Fruit fly (Drosophila melanogaster) whole organism, embryonic: ENCODE measurements around the gene Rpn12.

Experiments used
- Adf1 ChIP-seq: fragments of 200-800 bp; sonication (Bioruptor generic); IDR thresholded peaks from 2 replicates; pipeline ENCODE4 v1.3.6; 2022; ENCODE audit warnings: missing biosample characterization, missing genetic modification characterization
- BEAF-32 ChIP-seq: fragments of 200-800 bp; sonication (Bioruptor generic); optimal IDR thresholded peaks from 3 replicates; lab custom pipeline; 2017; ENCODE audit warnings: missing biosample characterization, missing genetic modification characterization, mild to moderate bottlenecking, moderate library complexity, missing genetic modification reagents
- CG10209 ChIP-seq: fragments of 200-800 bp; sonication (Bioruptor generic); optimal IDR thresholded peaks from 3 replicates; lab custom pipeline; 2017; ENCODE audit warnings: missing biosample characterization, mild to moderate bottlenecking, missing genetic modification characterization, missing genetic modification reagents
- CG1024 ChIP-seq: fragments of 200-800 bp; sonication (Bioruptor generic); IDR thresholded peaks from 2 replicates; pipeline ENCODE4 v1.3.6; 2022; ENCODE audit warnings: missing biosample characterization, missing genetic modification characterization
- CG10267 ChIP-seq: fragments of 200-800 bp; sonication (Bioruptor generic); optimal IDR thresholded peaks from 2 replicates; lab custom pipeline; 2018; ENCODE audit warnings: missing biosample characterization, mild to moderate bottlenecking, missing genetic modification characterization, moderate library complexity
- CG10321 ChIP-seq: fragments of 200-800 bp; sonication (Bioruptor generic); IDR thresholded peaks from 2 replicates; pipeline ENCODE4 v1.3.6; 2022; ENCODE audit warnings: missing biosample characterization, missing genetic modification characterization
- CG10565 ChIP-seq: fragments of 200-800 bp; sonication (Bioruptor generic); optimal IDR thresholded peaks from 3 replicates; lab custom pipeline; 2016; ENCODE audit warnings: missing biosample characterization, mild to moderate bottlenecking, missing genetic modification characterization
- CG11398 ChIP-seq: fragments of 200-800 bp; sonication (Bioruptor generic); optimal IDR thresholded peaks from 2 replicates; lab custom pipeline; 2016; ENCODE audit warnings: missing biosample characterization, missing genetic modification characterization
- CG15479 ChIP-seq: fragments of 200-800 bp; sonication (Bioruptor generic); optimal IDR thresholded peaks from 3 replicates; lab custom pipeline; 2019; ENCODE audit warnings: missing biosample characterization, mild to moderate bottlenecking, missing genetic modification characterization, moderate library complexity
- CG16813 ChIP-seq: fragments of 200-800 bp; sonication (Bioruptor generic); IDR thresholded peaks from 3 replicates; pipeline ENCODE4 v1.3.6; 2022; ENCODE audit warnings: missing biosample characterization, missing genetic modification characterization; ENCODE audit not compliant: partially characterized antibody
- CG16815 ChIP-seq: fragments of 200-800 bp; sonication (Bioruptor generic); optimal IDR thresholded peaks from 3 replicates; lab custom pipeline; 2017; ENCODE audit warnings: missing biosample characterization, mild to moderate bottlenecking, missing genetic modification characterization
- CG17612 ChIP-seq: fragments of 200-800 bp; sonication (Bioruptor generic); IDR thresholded peaks from 2 replicates; pipeline ENCODE4 v1.3.6; 2022; ENCODE audit warnings: missing biosample characterization, missing genetic modification characterization
- CG2199 ChIP-seq: fragments of 200-800 bp; sonication (Bioruptor generic); IDR thresholded peaks from 3 replicates; pipeline ENCODE4 v1.3.6; 2022; ENCODE audit warnings: missing biosample characterization, missing genetic modification characterization
- CG2202 ChIP-seq: fragments of 200-800 bp; sonication (Bioruptor generic); optimal IDR thresholded peaks from 2 replicates; lab custom pipeline; 2018; ENCODE audit warnings: missing biosample characterization, mild to moderate bottlenecking, missing genetic modification characterization
- CG33557 ChIP-seq: fragments of 200-800 bp; sonication (Bioruptor generic); optimal IDR thresholded peaks from 2 replicates; lab custom pipeline; 2019; ENCODE audit warnings: missing biosample characterization, mild to moderate bottlenecking, missing genetic modification characterization, moderate library complexity
- CG34376 ChIP-seq: fragments of 200-800 bp; sonication (Bioruptor generic); optimal IDR thresholded peaks from 2 replicates; lab custom pipeline; 2018; ENCODE audit warnings: missing biosample characterization, mild to moderate bottlenecking, missing genetic modification characterization
- CG3726 ChIP-seq: fragments of 200-800 bp; sonication (Bioruptor generic); IDR thresholded peaks from 3 replicates; pipeline ENCODE4, ENCODE4 v1.3.6; 2022; ENCODE audit warnings: missing biosample characterization, missing genetic modification characterization
- CG43689 ChIP-seq: fragments of 200-800 bp; sonication (Bioruptor generic); IDR thresholded peaks from 2 replicates; pipeline ENCODE4 v1.3.6; 2022; ENCODE audit warnings: missing biosample characterization, missing genetic modification characterization
- CG4424 ChIP-seq: fragments of 200-800 bp; sonication (Bioruptor generic); optimal IDR thresholded peaks from 3 replicates; lab custom pipeline; 2016; ENCODE audit warnings: missing biosample characterization, missing genetic modification characterization
- CG6254 ChIP-seq: fragments of 200-800 bp; sonication (Bioruptor generic); optimal IDR thresholded peaks from 3 replicates; lab custom pipeline; 2017; ENCODE audit warnings: mild to moderate bottlenecking, missing biosample characterization, missing genetic modification reagents, missing genetic modification characterization
- CG6654 ChIP-seq: fragments of 200-800 bp; sonication (Bioruptor generic); optimal IDR thresholded peaks from 2 replicates; lab custom pipeline; 2017; ENCODE audit warnings: missing biosample characterization, mild to moderate bottlenecking, missing genetic modification characterization
- CG8281 ChIP-seq: fragments of 200-800 bp; sonication (Bioruptor generic); optimal IDR thresholded peaks from 2 replicates; lab custom pipeline; 2018; ENCODE audit warnings: missing biosample characterization, mild to moderate bottlenecking, missing genetic modification characterization, moderate library complexity
- D19B ChIP-seq: fragments of 200-800 bp; sonication (Bioruptor generic); optimal IDR thresholded peaks from 2 replicates; lab custom pipeline; 2017; ENCODE audit warnings: missing biosample characterization, mild to moderate bottlenecking, missing genetic modification characterization
- Doc3 ChIP-seq: fragments of 200-800 bp; sonication (Bioruptor generic); IDR thresholded peaks from 3 replicates; pipeline ENCODE4 v1.3.6; 2022; ENCODE audit warnings: missing biosample characterization, missing genetic modification characterization; ENCODE audit not compliant: partially characterized antibody
- ERR ChIP-seq: fragments of 200-800 bp; sonication (Bioruptor generic); optimal IDR thresholded peaks from 2 replicates; lab custom pipeline; 2016; ENCODE audit warnings: missing biosample characterization, missing genetic modification characterization
- Fer3 ChIP-seq: fragments of 200-800 bp; sonication (Bioruptor generic); optimal IDR thresholded peaks from 2 replicates; lab custom pipeline; 2018; ENCODE audit warnings: missing biosample characterization, mild to moderate bottlenecking, missing genetic modification characterization, moderate library complexity
- Hmx ChIP-seq: fragments of 200-800 bp; sonication (Bioruptor generic); optimal IDR thresholded peaks from 2 replicates; lab custom pipeline; 2016; ENCODE audit warnings: missing biosample characterization, missing genetic modification characterization
- MTF-1 ChIP-seq: fragments of 200-800 bp; sonication (Bioruptor generic); optimal IDR thresholded peaks from 2 replicates; lab custom pipeline; 2018; ENCODE audit warnings: missing biosample characterization, mild to moderate bottlenecking, missing genetic modification characterization, borderline replicate concordance
- Oli ChIP-seq: fragments of 200-800 bp; sonication (Bioruptor generic); optimal IDR thresholded peaks from 2 replicates; lab custom pipeline; 2018; ENCODE audit warnings: missing biosample characterization, mild to moderate bottlenecking, missing genetic modification characterization, moderate library complexity
- Optix ChIP-seq: fragments of 200-800 bp; sonication (Bioruptor generic); IDR thresholded peaks from 3 replicates; pipeline ENCODE4 v1.3.6; 2022; ENCODE audit warnings: missing biosample characterization, missing genetic modification characterization
- Side ChIP-seq: fragments of 200-800 bp; sonication (Bioruptor generic); optimal IDR thresholded peaks from 2 replicates; lab custom pipeline; 2016; ENCODE audit warnings: missing biosample characterization, missing genetic modification characterization
- Sry-δ ChIP-seq: fragments of 200-800 bp; sonication (Bioruptor generic); optimal IDR thresholded peaks from 2 replicates; lab custom pipeline; 2016; ENCODE audit warnings: missing biosample characterization, missing genetic modification characterization
- Stat92E ChIP-seq, 3 experiments: fragments of >200 bp in 2 of 3; fragments of 200-800 bp in 1 of 3; sonication (Bioruptor generic) in 1 of 3; optimal IDR thresholded peaks; 2 replicates each; lab custom pipeline; 2017 to 2019; ENCODE audit warnings: missing biosample characterization in 3 of 3, missing genetic modification characterization in 3 of 3, mild to moderate bottlenecking in 1 of 3, moderate library complexity in 1 of 3
- ap ChIP-seq: fragments of 200-800 bp; sonication (Bioruptor generic); IDR thresholded peaks from 2 replicates; pipeline ENCODE4 v1.3.6; 2022; ENCODE audit warnings: missing biosample characterization, missing genetic modification characterization
- chinmo ChIP-seq: fragments of 200-800 bp; sonication (Bioruptor generic); IDR thresholded peaks from 4 replicates; pipeline ENCODE4 v1.3.6; 2022; ENCODE audit warnings: missing biosample characterization, missing genetic modification characterization; ENCODE audit not compliant: partially characterized antibody
- dpn ChIP-seq, 2 experiments: fragments of 200-800 bp; sonication (Bioruptor generic); optimal IDR thresholded peaks; 3 replicates each; lab custom pipeline; 2016; ENCODE audit warnings: missing biosample characterization in 2 of 2, missing genetic modification characterization in 2 of 2
- dysf ChIP-seq: fragments of 200-800 bp; sonication (Bioruptor generic); IDR thresholded peaks from 3 replicates; pipeline ENCODE4 v1.3.6; 2022; ENCODE audit warnings: missing biosample characterization, missing genetic modification characterization
- fru ChIP-seq: fragments of >200 bp; optimal IDR thresholded peaks from 2 replicates; lab custom pipeline; 2017
- fu2 ChIP-seq: fragments of 200-800 bp; sonication (Bioruptor generic); optimal IDR thresholded peaks from 2 replicates; lab custom pipeline; 2016; ENCODE audit warnings: missing biosample characterization, missing genetic modification characterization
- gt ChIP-seq: fragments of 200-800 bp; sonication (Bioruptor generic); IDR thresholded peaks from 2 replicates; pipeline ENCODE4 v1.3.6; 2022; ENCODE audit warnings: missing biosample characterization, missing genetic modification characterization
- her ChIP-seq: fragments of 200-800 bp; sonication (Bioruptor generic); optimal IDR thresholded peaks from 2 replicates; lab custom pipeline; 2016; ENCODE audit warnings: missing biosample characterization, missing genetic modification characterization
- mam ChIP-seq: fragments of 200-800 bp; sonication (Bioruptor generic); optimal IDR thresholded peaks from 3 replicates; lab custom pipeline; 2016; ENCODE audit warnings: missing biosample characterization, missing genetic modification characterization
- nmo ChIP-seq: fragments of 200-800 bp; sonication (Bioruptor generic); optimal IDR thresholded peaks from 2 replicates; lab custom pipeline; 2018; ENCODE audit warnings: missing biosample characterization, mild to moderate bottlenecking, missing genetic modification characterization, moderate library complexity
- pzg ChIP-seq: fragments of 200-800 bp; sonication (Bioruptor generic); optimal IDR thresholded peaks from 3 replicates; lab custom pipeline; 2018; ENCODE audit warnings: missing biosample characterization, mild to moderate bottlenecking, missing genetic modification characterization, moderate library complexity
- sob ChIP-seq: fragments of 200-800 bp; sonication (Bioruptor generic); IDR thresholded peaks from 2 replicates; pipeline ENCODE4 v1.3.6; 2022; ENCODE audit warnings: missing biosample characterization, missing genetic modification characterization
- ssp ChIP-seq: fragments of 200-800 bp; sonication (Bioruptor generic); IDR thresholded peaks from 2 replicates; pipeline ENCODE4 v1.3.6; 2022; ENCODE audit warnings: missing biosample characterization, missing genetic modification characterization
- stc ChIP-seq: fragments of 200-800 bp; sonication (Bioruptor generic); IDR thresholded peaks from 2 replicates; pipeline ENCODE4 v1.3.6; 2022; ENCODE audit warnings: missing biosample characterization, missing genetic modification characterization
- tin ChIP-seq: fragments of 200-800 bp; sonication (Bioruptor generic); optimal IDR thresholded peaks from 3 replicates; lab custom pipeline; 2016; ENCODE audit warnings: missing biosample characterization, missing genetic modification characterization
- tna ChIP-seq: fragments of 200-800 bp; sonication (Bioruptor generic); IDR thresholded peaks from 2 replicates; pipeline ENCODE4 v1.3.6; 2022; ENCODE audit warnings: missing biosample characterization, missing genetic modification characterization; ENCODE audit not compliant: partially characterized antibody
- trem ChIP-seq: fragments of 200-800 bp; optimal IDR thresholded peaks from 3 replicates; lab custom pipeline; 2019; ENCODE audit warnings: missing biosample characterization, mild to moderate bottlenecking, missing genetic modification characterization, moderate library complexity
- unc-4 ChIP-seq: fragments of 200-800 bp; sonication (Bioruptor generic); IDR thresholded peaks from 2 replicates; pipeline ENCODE4 v1.3.6; 2022; ENCODE audit warnings: missing biosample characterization, missing genetic modification characterization; ENCODE audit not compliant: partially characterized antibody

Rpn12 gene

dm6 chr3L:16586989-16587388 is 4.2 kb downstream of the Rpn12 start, which contains the start of the genes Syx8 and CG32163:
Syx8 (minus strand) TSS chr3L:16587057.
CG32163 (plus strand) TSS chr3L:16587157.
- TF ChIP-seq tin (GFP tag; lab: Kevin White, UChicago) (no peak), CG2202 (tag; lab: Kevin White, UChicago) (no peak), nmo (peak; percentile 17), fru (lab: Kevin White, UChicago) (no peak), CG6254 (GFP tag; lab: Kevin White, UChicago) (no peak), Optix (no peak), her (GFP tag; lab: Kevin White, UChicago) (no peak), CG16815 (GFP tag; lab: Kevin White, UChicago) (no peak), mam (GFP tag; lab: Kevin White, UChicago) (no peak), CG33557 (GFP tag; lab: Kevin White, UChicago) (no peak), D19B (no peak), CG10321 (GFP tag; lab: Robert Waterston, UW) (no peak), BEAF-32 (peak; percentile 43), Stat92E (GFP tag; optimal IDR thresholded peaks at IDR 0.05; lab: Kevin White, UChicago) (peak in 1 of 3 experiments; percentile 25), Adf1 (GFP tag; lab: Robert Waterston, UW) (no peak), Sry-δ (GFP tag; lab: Kevin White, UChicago) (peak; percentile 36), sob (no peak), CG8281 (tag; lab: Kevin White, UChicago) (no peak), dpn (GFP tag; optimal IDR thresholded peaks at IDR 0.05; lab: Kevin White, UChicago) (no peak), pzg (GFP tag; lab: Kevin White, UChicago) (peak; percentile 61), gt (no peak), fu2 (GFP tag; lab: Kevin White, UChicago) (no peak), Hmx (no peak), ERR (GFP tag; lab: Kevin White, UChicago) (no peak), unc-4 (GFP tag; lab: Robert Waterston, UW) (no peak), CG10209 (GFP tag; lab: Kevin White, UChicago) (no peak), chinmo (no peak), Oli (tag; lab: Kevin White, UChicago) (no peak), MTF-1 (GFP tag; lab: Kevin White, UChicago) (no peak), CG2199 (GFP tag; lab: Robert Waterston, UW) (no peak), Side (no peak), Doc3 (GFP tag; lab: Robert Waterston, UW) (0 out of 3 replicates have a peak, but pooled peaks have one; percentile 31), CG17612 (no peak), CG16813 (GFP tag; lab: Robert Waterston, UW) (0 out of 3 replicates have a peak, but pooled peaks have one; percentile 41), CG6654 (GFP tag; lab: Kevin White, UChicago) (no peak), ap (GFP tag; lab: Robert Waterston, UW) (no peak), tna (GFP tag; lab: Robert Waterston, UW) (no peak), CG15479 (GFP tag; lab: Kevin White, UChicago) (no peak), trem (tag; lab: Kevin White, UChicago) (peak; percentile 48), CG10267 (tag; lab: Kevin White, UChicago) (peak; percentile 33), dysf (GFP tag; lab: Robert Waterston, UW) (no peak), CG43689 (GFP tag; lab: Robert Waterston, UW) (no peak), stc (GFP tag; lab: Robert Waterston, UW) (no peak), Fer3 (no peak), ssp (no peak), CG3726 (GFP tag; lab: Robert Waterston, UW) (no peak), CG11398 (GFP tag; lab: Kevin White, UChicago) (no peak), CG1024 (no peak), CG10565 (GFP tag; lab: Kevin White, UChicago) (no peak), CG4424 (GFP tag; lab: Kevin White, UChicago) (no peak), CG34376 (no peak)
